Worm (Caenorhabditis elegans): ENCODE data around the gene plp-1.

ce11 chrIV:7585273-7585882 lies 47.8 kb upstream of the plp-1 start:
- TF ChIP-seq W03F9.2 (tag; optimal IDR thresholded peaks at IDR 0.05) (no peak), him-1 (tag; optimal IDR thresholded peaks at IDR 0.05) (peak; percentile 14), dao-5 (tag; optimal IDR thresholded peaks at IDR 0.05) (no peak)

Measured in whole organism, L4/young adult.